Worm (Caenorhabditis elegans): ENCODE data around the gene F22E5.9.

DNA sequence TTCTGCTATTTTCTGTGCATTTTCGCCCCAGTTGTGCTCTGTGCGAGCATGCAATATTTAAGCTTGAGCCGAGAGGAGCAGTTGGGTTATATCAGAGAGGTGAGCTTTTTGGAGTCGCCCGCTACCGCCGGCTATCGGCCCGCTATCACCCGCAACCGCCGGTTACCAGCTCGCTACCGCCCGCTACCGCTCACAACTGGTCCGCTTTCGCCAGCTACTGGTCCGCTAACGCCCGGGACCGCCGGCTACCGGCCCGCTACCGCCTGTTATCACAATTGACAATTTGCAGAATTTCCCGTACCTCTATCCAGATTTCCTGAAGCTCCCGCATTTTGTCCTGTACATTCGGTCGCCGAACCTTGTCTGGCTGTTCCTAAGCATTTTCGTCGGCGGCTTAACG, 9.8 kb upstream of the F22E5.9 start:
- TF ChIP-seq him-1 (tag; optimal IDR thresholded peaks at IDR 0.05) (no peak), W03F9.2 (tag; optimal IDR thresholded peaks at IDR 0.05) (no peak)
